Fruit fly (Drosophila melanogaster) whole organism, embryonic: ENCODE data around the gene srp.

Source experiments
- Adf1 ChIP-seq: fragments of 200-800 bp; sonication (Bioruptor generic); IDR thresholded peaks from 2 replicates; pipeline ENCODE4 v1.3.6; 2022; ENCODE audit warnings: missing biosample characterization, missing genetic modification characterization
- Atf-2 ChIP-seq: fragments of 200-800 bp; sonication (Bioruptor generic); optimal IDR thresholded peaks from 2 replicates; lab custom pipeline; 2016; ENCODE audit warnings: missing biosample characterization, missing genetic modification characterization
- BEAF-32 ChIP-seq: fragments of 200-800 bp; sonication (Bioruptor generic); optimal IDR thresholded peaks from 3 replicates; lab custom pipeline; 2017; ENCODE audit warnings: missing biosample characterization, missing genetic modification characterization, mild to moderate bottlenecking, moderate library complexity, missing genetic modification reagents
- Bgb ChIP-seq: fragments of 200-800 bp; sonication (Bioruptor generic); IDR thresholded peaks from 2 replicates; pipeline ENCODE4 v1.3.6; 2022; ENCODE audit warnings: missing biosample characterization, missing genetic modification characterization; ENCODE audit not compliant: partially characterized antibody
- BtbVII ChIP-seq: fragments of 200-800 bp; sonication (Bioruptor generic); optimal IDR thresholded peaks from 3 replicates; lab custom pipeline; 2017; ENCODE audit warnings: missing biosample characterization, mild to moderate bottlenecking, missing genetic modification characterization
- CG10431 ChIP-seq: fragments of 200-800 bp; sonication (Bioruptor generic); optimal IDR thresholded peaks from 3 replicates; lab custom pipeline; 2018; ENCODE audit warnings: missing biosample characterization, mild to moderate bottlenecking, missing genetic modification characterization
- CG11093 ChIP-seq: fragments of 200-800 bp; sonication (Bioruptor generic); IDR thresholded peaks from 3 replicates; pipeline ENCODE4 v1.3.6; 2022; ENCODE audit warnings: missing biosample characterization, missing genetic modification characterization
- CG11560 ChIP-seq: fragments of 200-800 bp; sonication (Bioruptor generic); IDR thresholded peaks from 3 replicates; pipeline ENCODE4 v1.3.6; 2022; ENCODE audit warnings: missing biosample characterization, missing genetic modification characterization
- CG13123 ChIP-seq: fragments of 200-800 bp; sonication (Bioruptor generic); optimal IDR thresholded peaks from 2 replicates; lab custom pipeline; 2016; ENCODE audit warnings: missing biosample characterization, missing genetic modification characterization
- CG14441 ChIP-seq: fragments of 200-800 bp; sonication (Bioruptor generic); IDR thresholded peaks from 2 replicates; pipeline ENCODE4 v1.3.6; 2022; ENCODE audit warnings: missing biosample characterization, missing genetic modification characterization
- CG14710 ChIP-seq: fragments of 200-800 bp; sonication (Bioruptor generic); optimal IDR thresholded peaks from 3 replicates; lab custom pipeline; 2019; ENCODE audit warnings: missing biosample characterization, mild to moderate bottlenecking, missing genetic modification characterization, moderate library complexity
- CG14860 ChIP-seq: fragments of 200-800 bp; sonication (Bioruptor generic); IDR thresholded peaks from 3 replicates; pipeline ENCODE4 v1.3.6; 2022; ENCODE audit warnings: missing biosample characterization, missing genetic modification characterization; ENCODE audit not compliant: partially characterized antibody
- CG15479 ChIP-seq: fragments of 200-800 bp; sonication (Bioruptor generic); optimal IDR thresholded peaks from 3 replicates; lab custom pipeline; 2019; ENCODE audit warnings: missing biosample characterization, mild to moderate bottlenecking, missing genetic modification characterization, moderate library complexity
- CG1603 ChIP-seq: fragments of 200-800 bp; sonication (Bioruptor generic); optimal IDR thresholded peaks from 2 replicates; lab custom pipeline; 2019; ENCODE audit warnings: missing biosample characterization, mild to moderate bottlenecking, missing genetic modification characterization, moderate library complexity
- CG2116 ChIP-seq: fragments of 200-800 bp; sonication (Bioruptor generic); optimal IDR thresholded peaks from 3 replicates; lab custom pipeline; 2018; ENCODE audit warnings: missing biosample characterization, mild to moderate bottlenecking, missing genetic modification characterization
- CG34422 ChIP-seq: fragments of 200-800 bp; sonication (Bioruptor generic); IDR thresholded peaks from 3 replicates; pipeline ENCODE4 v1.3.6; 2022; ENCODE audit warnings: missing biosample characterization, missing genetic modification characterization
- CG42726 ChIP-seq: fragments of 200-800 bp; sonication (Bioruptor generic); IDR thresholded peaks from 2 replicates; pipeline ENCODE4 v1.3.6; 2022; ENCODE audit warnings: missing biosample characterization, missing genetic modification characterization; ENCODE audit not compliant: partially characterized antibody
- CG4707 ChIP-seq: fragments of 200-800 bp; sonication (Bioruptor generic); optimal IDR thresholded peaks from 2 replicates; lab custom pipeline; 2018; ENCODE audit warnings: missing biosample characterization, mild to moderate bottlenecking, missing genetic modification characterization, moderate library complexity
- CG4820 ChIP-seq: fragments of 200-800 bp; sonication (Bioruptor generic); optimal IDR thresholded peaks from 3 replicates; lab custom pipeline; 2016; ENCODE audit warnings: missing biosample characterization, missing genetic modification characterization
- CG4854 ChIP-seq: fragments of 200-800 bp; sonication (Bioruptor generic); optimal IDR thresholded peaks from 2 replicates; lab custom pipeline; 2016; ENCODE audit warnings: missing biosample characterization, missing genetic modification characterization, inconsistent platforms
- CG8765 ChIP-seq: fragments of 200-800 bp; sonication (Bioruptor generic); IDR thresholded peaks from 2 replicates; pipeline ENCODE4 v1.3.6; 2022; ENCODE audit warnings: missing biosample characterization, missing genetic modification characterization
- CG9797 ChIP-seq: fragments of 200-800 bp; sonication (Bioruptor generic); optimal IDR thresholded peaks from 3 replicates; lab custom pipeline; 2018; ENCODE audit warnings: missing biosample characterization, mild to moderate bottlenecking, missing genetic modification characterization
- Camta ChIP-seq: fragments of 200-800 bp; sonication (Bioruptor generic); optimal IDR thresholded peaks from 2 replicates; lab custom pipeline; 2016; ENCODE audit warnings: missing biosample characterization, missing genetic modification characterization
- Dref ChIP-seq: fragments of 200-800 bp; sonication (Bioruptor generic); IDR thresholded peaks from 2 replicates; pipeline ENCODE4 v1.3.6; 2022; ENCODE audit warnings: missing biosample characterization, missing genetic modification characterization
- Fer1 ChIP-seq: fragments of 200-800 bp; sonication (Bioruptor generic); optimal IDR thresholded peaks from 2 replicates; lab custom pipeline; 2017; ENCODE audit warnings: missing biosample characterization, mild to moderate bottlenecking, missing genetic modification characterization
- HmgZ ChIP-seq: fragments of 200-800 bp; sonication (Bioruptor generic); optimal IDR thresholded peaks from 2 replicates; lab custom pipeline; 2018; ENCODE audit warnings: missing biosample characterization, mild to moderate bottlenecking, missing genetic modification characterization
- Hr39 ChIP-seq: fragments of >200 bp; optimal IDR thresholded peaks from 2 replicates; lab custom pipeline; 2017
- Med ChIP-seq: fragments of 200-800 bp; sonication (Bioruptor generic); peaks from one replicate; lab custom pipeline; 2016; ENCODE audit warnings: missing biosample characterization, missing genetic modification characterization, mild to moderate bottlenecking, inconsistent platforms, moderate library complexity
- Myb ChIP-seq: fragments of 200-800 bp; sonication (Bioruptor generic); optimal IDR thresholded peaks from 2 replicates; lab custom pipeline; 2016; ENCODE audit warnings: missing biosample characterization, missing genetic modification characterization
- Ravus ChIP-seq: fragments of 200-800 bp; sonication (Bioruptor generic); IDR thresholded peaks from 2 replicates; pipeline ENCODE4 v1.3.6; 2022; ENCODE audit warnings: missing biosample characterization, missing genetic modification characterization
- Sry-β ChIP-seq: fragments of 200-800 bp; sonication (Bioruptor generic); optimal IDR thresholded peaks from 2 replicates; lab custom pipeline; 2018; ENCODE audit warnings: missing biosample characterization, mild to moderate bottlenecking, missing genetic modification characterization, moderate library complexity
- YL-1 ChIP-seq: fragments of 200-800 bp; sonication (Bioruptor generic); optimal IDR thresholded peaks from 3 replicates; lab custom pipeline; 2017; ENCODE audit warnings: missing biosample characterization, mild to moderate bottlenecking, missing genetic modification characterization
- ap ChIP-seq: fragments of 200-800 bp; sonication (Bioruptor generic); IDR thresholded peaks from 2 replicates; pipeline ENCODE4 v1.3.6; 2022; ENCODE audit warnings: missing biosample characterization, missing genetic modification characterization
- ci ChIP-seq: fragments of 200-800 bp; sonication (Bioruptor generic); IDR thresholded peaks from 3 replicates; pipeline ENCODE4 v1.3.6; 2022; ENCODE audit warnings: missing biosample characterization, missing genetic modification characterization
- dan ChIP-seq: fragments of 200-800 bp; sonication (Bioruptor generic); IDR thresholded peaks from 2 replicates; pipeline ENCODE4 v1.3.6; 2022; ENCODE audit warnings: missing biosample characterization, missing genetic modification characterization
- emc ChIP-seq: fragments of 200-800 bp; sonication (Bioruptor generic); optimal IDR thresholded peaks from 2 replicates; lab custom pipeline; 2016; ENCODE audit warnings: missing biosample characterization, missing genetic modification characterization
- ewg ChIP-seq: fragments of 200-800 bp; sonication (Bioruptor generic); optimal IDR thresholded peaks from 3 replicates; lab custom pipeline; 2017; ENCODE audit warnings: mild to moderate bottlenecking, missing biosample characterization, missing genetic modification reagents, missing genetic modification characterization
- hb ChIP-seq: fragments of 200-800 bp; sonication (Bioruptor generic); IDR thresholded peaks from 3 replicates; pipeline ENCODE4 v1.3.6; 2022; ENCODE audit warnings: missing biosample characterization, missing genetic modification characterization; ENCODE audit not compliant: partially characterized antibody
- inv ChIP-seq: fragments of 200-800 bp; sonication (Bioruptor generic); IDR thresholded peaks from 2 replicates; pipeline ENCODE4 v1.3.6; 2022; ENCODE audit warnings: missing biosample characterization, missing genetic modification characterization; ENCODE audit not compliant: partially characterized antibody
- mld ChIP-seq: fragments of 200-800 bp; sonication (Bioruptor generic); IDR thresholded peaks from 3 replicates; pipeline ENCODE4 v1.3.6; 2022; ENCODE audit warnings: missing biosample characterization, missing genetic modification characterization; ENCODE audit not compliant: partially characterized antibody
- nerfin-1 ChIP-seq: fragments of 200-800 bp; sonication (Bioruptor generic); optimal IDR thresholded peaks from 3 replicates; lab custom pipeline; 2019; ENCODE audit warnings: missing biosample characterization, mild to moderate bottlenecking, missing genetic modification characterization, moderate library complexity
- otp ChIP-seq: fragments of 200-800 bp; sonication (Bioruptor generic); IDR thresholded peaks from 3 replicates; pipeline ENCODE4, ENCODE4 v1.3.6; 2022; ENCODE audit warnings: missing biosample characterization, missing genetic modification characterization
- pita ChIP-seq: fragments of 200-800 bp; sonication (Bioruptor generic); optimal IDR thresholded peaks from 2 replicates; lab custom pipeline; 2017; ENCODE audit warnings: missing biosample characterization, mild to moderate bottlenecking, missing genetic modification characterization
- prd ChIP-seq, 3 experiments: fragments of >200 bp in 2 of 3; fragments of 200-800 bp in 1 of 3; sonication (Bioruptor generic) in 1 of 3; optimal IDR thresholded peaks in 2 of 3; IDR thresholded peaks in 1 of 3; 2 replicates in 2 of 3; 3 replicates in 1 of 3; pipeline versions ENCODE4 v1.3.6 to Lab custom; 2017 to 2022; ENCODE audit warnings: missing biosample characterization in 1 of 3, missing genetic modification characterization in 1 of 3
- row ChIP-seq: fragments of 200-800 bp; sonication (Bioruptor generic); IDR thresholded peaks from 3 replicates; pipeline ENCODE4 v1.3.6; 2022; ENCODE audit warnings: missing biosample characterization, missing genetic modification characterization
- schlank ChIP-seq: fragments of 200-800 bp; sonication (Bioruptor generic); optimal IDR thresholded peaks from 2 replicates; lab custom pipeline; 2018; ENCODE audit warnings: missing biosample characterization, mild to moderate bottlenecking, missing genetic modification characterization
- stwl ChIP-seq: fragments of 200-800 bp; sonication (Bioruptor generic); optimal IDR thresholded peaks from 3 replicates; lab custom pipeline; 2018; ENCODE audit warnings: missing biosample characterization, mild to moderate bottlenecking, missing genetic modification characterization, moderate library complexity
- tgo ChIP-seq: fragments of 200-800 bp; sonication (Bioruptor generic); IDR thresholded peaks from 3 replicates; pipeline ENCODE4 v1.3.6; 2022; ENCODE audit warnings: missing biosample characterization, missing genetic modification characterization
- toy ChIP-seq: fragments of 200-800 bp; sonication (Bioruptor generic); IDR thresholded peaks from 2 replicates; pipeline ENCODE4 v1.3.6; 2022; ENCODE audit warnings: missing biosample characterization, missing genetic modification characterization

The srp gene

dm6 chr3R:16050621-16051328 lies 64.8 kb downstream of the srp start, which contains the start of gene msps (continued):
- peak; percentile 32; the same call in 1 of the 2 replicates for TF ChIP-seq Dref (GFP tag; lab: Robert Waterston, UW)
- TF ChIP-seq BEAF-32 (GFP tag; lab: Kevin White, UChicago): peak; percentile 43
- TF ChIP-seq BtbVII (GFP tag; lab: Kevin White, UChicago): no peak
- TF ChIP-seq CG15479 (GFP tag; lab: Kevin White, UChicago): peak; percentile 42
- TF ChIP-seq dan: no peak
- peak; percentile 70 for TF ChIP-seq pita (GFP tag; lab: Kevin White, UChicago)
- peak; percentile 76; the same call in 2 of the 3 replicates for TF ChIP-seq mld
- TF ChIP-seq CG14860 (GFP tag; lab: Robert Waterston, UW): peak; percentile 71
- peak; percentile 64; the same call in 1 of the 2 replicates for TF ChIP-seq CG42726 (GFP tag; lab: Robert Waterston, UW)
- no peak for TF ChIP-seq CG8765 (GFP tag; lab: Robert Waterston, UW)
- TF ChIP-seq ewg: peak; percentile 28
- TF ChIP-seq Fer1 (GFP tag; lab: Kevin White, UChicago): no peak
- TF ChIP-seq otp (GFP tag; lab: Robert Waterston, UW): no peak
- TF ChIP-seq Atf-2 (GFP tag; lab: Kevin White, UChicago): no peak
- TF ChIP-seq HmgZ (tag; lab: Kevin White, UChicago): peak; percentile 64
- TF ChIP-seq inv (GFP tag; lab: Robert Waterston, UW): peak; percentile 31; the same call in 1 of the 2 replicates
- no peak for TF ChIP-seq CG4820 (GFP tag; lab: Kevin White, UChicago)
- TF ChIP-seq emc (GFP tag; lab: Kevin White, UChicago): no peak
- TF ChIP-seq CG9797 (GFP tag; lab: Kevin White, UChicago): peak; percentile 87
- no peak for TF ChIP-seq prd (optimal IDR thresholded peaks at IDR 0.05; lab: Kevin White, UChicago)
- TF ChIP-seq prd (GFP tag; IDR thresholded peaks at IDR 0.05; lab: Robert Waterston, UW): no peak
- TF ChIP-seq CG10431 (GFP tag; lab: Kevin White, UChicago): no peak
- TF ChIP-seq CG11560: no peak
- no peak for TF ChIP-seq ap (GFP tag; lab: Robert Waterston, UW)
- TF ChIP-seq Med (GFP tag; lab: Kevin White, UChicago): peak; percentile 81
- peak; percentile 27 for TF ChIP-seq CG2116 (GFP tag; lab: Kevin White, UChicago)
- TF ChIP-seq CG1603 (tag; lab: Kevin White, UChicago): peak; percentile 53
- 0 out of 3 replicates have a peak, but pooled peaks have one; percentile 5 for TF ChIP-seq ci (GFP tag; lab: Robert Waterston, UW)
- TF ChIP-seq hb: peak; percentile 61
- TF ChIP-seq Sry-β (GFP tag; lab: Kevin White, UChicago): no peak
- no peak for TF ChIP-seq CG14441 (GFP tag; lab: Robert Waterston, UW)
- TF ChIP-seq Myb: peak; percentile 47
- no peak for TF ChIP-seq tgo
- TF ChIP-seq Adf1 (GFP tag; lab: Robert Waterston, UW): no peak; the same call in 1 of the 2 replicates
- no peak for TF ChIP-seq CG13123 (GFP tag; lab: Kevin White, UChicago)
- peak; percentile 49; the same call in 1 of the 3 replicates for TF ChIP-seq CG34422 (GFP tag; lab: Robert Waterston, UW)
- peak; percentile 58; the same call in 1 of the 2 replicates for TF ChIP-seq Bgb (GFP tag; lab: Robert Waterston, UW)
- TF ChIP-seq stwl (tag; lab: Kevin White, UChicago): peak; percentile 28
- peak; percentile 76 for TF ChIP-seq YL-1 (GFP tag; lab: Kevin White, UChicago)
- TF ChIP-seq Ravus (GFP tag; lab: Robert Waterston, UW): no peak
- TF ChIP-seq CG4854 (GFP tag; lab: Kevin White, UChicago): no peak
- peak; percentile 100 for TF ChIP-seq nerfin-1 (tag; lab: Kevin White, UChicago)
- TF ChIP-seq toy (GFP tag; lab: Robert Waterston, UW): no peak
- peak; percentile 62 for TF ChIP-seq CG14710 (tag; lab: Kevin White, UChicago)
- no peak for TF ChIP-seq Hr39 (lab: Kevin White, UChicago)
- TF ChIP-seq schlank (tag; lab: Kevin White, UChicago): no peak
- no peak for TF ChIP-seq CG4707
- TF ChIP-seq Camta (GFP tag; lab: Kevin White, UChicago): no peak
- no peak for TF ChIP-seq CG11093 (GFP tag; lab: Robert Waterston, UW)
- TF ChIP-seq row (GFP tag; lab: Robert Waterston, UW): 0 out of 3 replicates have a peak, but pooled peaks have one; percentile 17
